Fruit fly (Drosophila melanogaster) whole organism, pupa: Measurements from ENCODE around the gene CG43732.

Experiments used
- CG10348 ChIP-seq: fragments of 200-800 bp; sonication (Bioruptor generic); IDR thresholded peaks from 2 replicates; pipeline ENCODE4 v1.3.6; 2022; ENCODE audit warnings: missing biosample characterization, missing genetic modification characterization
- CG12605 ChIP-seq: fragments of 200-800 bp; sonication (Bioruptor generic); IDR thresholded peaks from 2 replicates; pipeline ENCODE4 v1.3.6; 2022; ENCODE audit warnings: missing biosample characterization, missing genetic modification characterization
- CG34367 ChIP-seq: fragments of 200-800 bp; sonication (Bioruptor generic); optimal IDR thresholded peaks from 2 replicates; lab custom pipeline; 2018; ENCODE audit warnings: missing biosample characterization, mild to moderate bottlenecking, missing genetic modification characterization
- CG4496 ChIP-seq: fragments of 200-800 bp; sonication (Bioruptor generic); IDR thresholded peaks from 3 replicates; pipeline ENCODE4 v1.3.6; 2022; ENCODE audit warnings: missing biosample characterization, missing genetic modification characterization
- CG8159 ChIP-seq: fragments of 200-800 bp; sonication (Bioruptor generic); optimal IDR thresholded peaks from 3 replicates; lab custom pipeline; 2018; ENCODE audit warnings: missing biosample characterization, mild to moderate bottlenecking, missing genetic modification characterization, moderate library complexity
- CG8301 ChIP-seq: fragments of 200-800 bp; sonication (Bioruptor generic); optimal IDR thresholded peaks from 2 replicates; lab custom pipeline; 2018; ENCODE audit warnings: missing biosample characterization, mild to moderate bottlenecking, missing genetic modification characterization
- CG9948 ChIP-seq: fragments of 200-800 bp; sonication (Bioruptor generic); optimal IDR thresholded peaks from 2 replicates; lab custom pipeline; 2018; ENCODE audit warnings: missing biosample characterization, mild to moderate bottlenecking, missing genetic modification characterization, moderate library complexity
- D1 ChIP-seq: fragments of 200-800 bp; sonication (Bioruptor generic); optimal IDR thresholded peaks from 2 replicates; lab custom pipeline; 2018; ENCODE audit warnings: missing biosample characterization, mild to moderate bottlenecking, missing genetic modification characterization, moderate library complexity
- EcR ChIP-seq: fragments of 200-800 bp; sonication (Bioruptor generic); optimal IDR thresholded peaks from 3 replicates; lab custom pipeline; 2019; ENCODE audit warnings: missing biosample characterization, missing genetic modification characterization, mild to moderate bottlenecking, moderate library complexity, missing genetic modification reagents
- Pif1A ChIP-seq: fragments of 200-800 bp; sonication (Bioruptor generic); optimal IDR thresholded peaks from 3 replicates; lab custom pipeline; 2016; ENCODE audit warnings: missing biosample characterization, missing genetic modification characterization
- Pif1B ChIP-seq: fragments of 200-800 bp; sonication (Bioruptor generic); optimal IDR thresholded peaks from 3 replicates; lab custom pipeline; 2016; ENCODE audit warnings: missing biosample characterization, missing genetic modification characterization
- Snoo ChIP-seq: fragments of 200-800 bp; sonication (Bioruptor generic); optimal IDR thresholded peaks from 3 replicates; lab custom pipeline; 2017; ENCODE audit warnings: missing biosample characterization, mild to moderate bottlenecking, missing genetic modification characterization, inconsistent platforms
- fd96Ca ChIP-seq: fragments of 200-800 bp; sonication (Bioruptor generic); IDR thresholded peaks from 3 replicates; pipeline ENCODE4 v1.3.6; 2022; ENCODE audit warnings: missing biosample characterization, missing genetic modification characterization
- gl ChIP-seq: fragments of 200-800 bp; sonication (Bioruptor generic); optimal IDR thresholded peaks from 2 replicates; lab custom pipeline; 2018; ENCODE audit warnings: missing biosample characterization, mild to moderate bottlenecking, missing genetic modification characterization

DNA sequence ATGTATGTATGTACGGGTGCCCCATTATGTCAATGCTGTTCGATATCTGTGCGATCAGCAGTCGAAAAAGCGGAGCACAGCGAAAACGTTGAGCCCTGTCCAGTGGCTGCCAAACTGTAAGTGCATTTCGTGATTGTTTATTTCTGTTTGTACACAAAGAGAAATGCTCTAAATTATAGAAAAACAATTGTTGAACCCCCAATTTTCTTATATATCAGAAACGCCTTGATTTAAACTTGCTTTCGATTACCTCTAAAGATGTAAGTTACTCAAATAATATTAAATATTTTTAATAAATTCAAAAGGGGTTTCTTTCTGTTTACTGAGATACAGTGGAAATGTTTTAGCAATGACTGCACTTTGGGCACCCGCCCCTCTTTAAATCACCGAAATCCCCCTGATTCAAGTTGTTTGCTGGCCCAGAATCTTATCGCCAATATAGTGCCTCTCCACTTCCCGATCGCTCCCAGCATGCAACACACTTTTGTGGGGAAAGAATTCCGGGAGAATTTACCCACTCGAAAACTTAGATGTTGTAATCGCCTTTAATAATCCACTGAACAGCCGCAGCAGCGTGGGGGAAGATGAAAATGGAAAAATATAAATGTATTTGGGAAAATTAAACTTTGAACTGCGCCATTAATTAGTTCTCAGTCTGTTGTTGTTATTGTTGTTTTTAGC is 64.9 kb downstream of the CG43732 start:
- no peak for TF ChIP-seq gl (tag; lab: Kevin White, UChicago)
- no peak for TF ChIP-seq EcR (GFP tag; lab: Kevin White, UChicago)
- TF ChIP-seq fd96Ca (GFP tag; lab: Robert Waterston, UW), result no peak
- TF ChIP-seq CG12605 (GFP tag; lab: Robert Waterston, UW), result peak; percentile 36
- no peak for TF ChIP-seq Pif1B
- no peak for TF ChIP-seq CG8159 (tag; lab: Kevin White, UChicago)
- TF ChIP-seq Pif1A, result no peak
- peak; percentile 56; the same call in 1 of the 3 replicates for TF ChIP-seq CG4496 (GFP tag; lab: Robert Waterston, UW)
- no peak for TF ChIP-seq Snoo (tag; lab: Kevin White, UChicago)
- no peak for TF ChIP-seq CG10348 (GFP tag; lab: Robert Waterston, UW)
- peak; percentile 29 for TF ChIP-seq CG8301
- peak; percentile 16 for TF ChIP-seq CG9948 (tag; lab: Kevin White, UChicago)
- TF ChIP-seq CG34367 (tag; lab: Kevin White, UChicago), result no peak
- no peak for TF ChIP-seq D1
